Fruit fly (Drosophila melanogaster) whole organism: ENCODE data around the gene CG14696.

ENCODE experiments used
- CG8478 ChIP-seq: fragments of >200 bp; optimal IDR thresholded peaks from 2 replicates; lab custom pipeline; 2018; ENCODE audit warnings: inconsistent platforms
- Dll ChIP-seq: fragments of >200 bp; optimal IDR thresholded peaks from 2 replicates; lab custom pipeline; 2017
- EcR ChIP-seq, 2 experiments: fragments of >200 bp; optimal IDR thresholded peaks; 2 replicates each; lab custom pipeline; 2017; ENCODE audit warnings: missing biosample characterization in 2 of 2, missing genetic modification characterization in 2 of 2, missing genetic modification reagents in 2 of 2
- pan ChIP-seq: fragments of >200 bp; optimal IDR thresholded peaks from 2 replicates; lab custom pipeline; 2017
- psq ChIP-seq: fragments of >200 bp; optimal IDR thresholded peaks from 2 replicates; lab custom pipeline; 2017
- usp ChIP-seq: fragments of >200 bp; optimal IDR thresholded peaks from 2 replicates; lab custom pipeline; 2017; ENCODE audit warnings: missing biosample characterization, missing genetic modification characterization, mixed read lengths

Gene CG14696

dm6 chr3R:10878628-10879027, 6.2 kb downstream of the CG14696 start:
- TF ChIP-seq Dll (lab: Kevin White, UChicago) (no peak), pan (lab: Kevin White, UChicago) (no peak), CG8478 (lab: Kevin White, UChicago) (no peak), psq (lab: Kevin White, UChicago) (no peak), usp (no peak), EcR (GFP tag; optimal IDR thresholded peaks at IDR 0.05; lab: Kevin White, UChicago) (no peak)

DNA sequence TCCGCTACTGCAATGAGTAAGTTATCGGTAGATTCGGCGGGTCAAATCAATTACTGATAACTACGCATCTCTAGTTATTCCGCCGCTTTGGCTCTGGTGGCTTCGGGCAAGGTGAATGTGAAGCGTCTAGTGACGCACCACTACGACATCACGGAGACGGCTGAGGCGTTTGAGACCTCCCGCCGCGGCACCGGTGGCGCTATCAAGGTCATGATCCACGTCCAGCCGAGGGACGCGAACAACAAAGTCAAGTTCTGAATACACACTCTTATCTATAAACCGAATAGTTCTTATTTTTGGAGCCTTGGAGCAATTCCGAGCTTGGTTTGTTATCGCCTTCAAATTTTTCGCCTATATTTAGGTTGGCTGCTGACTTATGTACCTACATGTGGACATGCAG, 7.0 kb downstream of the CG14696 start:
- TF ChIP-seq pan (lab: Kevin White, UChicago) (no peak), EcR (GFP tag; optimal IDR thresholded peaks at IDR 0.05; lab: Kevin White, UChicago) (no peak), usp (no peak), CG8478 (lab: Kevin White, UChicago) (no peak), Dll (lab: Kevin White, UChicago) (no peak), psq (lab: Kevin White, UChicago) (no peak)

dm6 chr3R:10875515-10876434, 9.0 kb downstream of the CG14696 start, which contains the start of gene Sodh2:
Gene Sodh2, plus strand, starts transcription at chr3R:10876384.
- no peak for TF ChIP-seq usp
- TF ChIP-seq pan (lab: Kevin White, UChicago) = no peak
- no peak for TF ChIP-seq EcR (GFP tag; optimal IDR thresholded peaks at IDR 0.05; lab: Kevin White, UChicago)
- TF ChIP-seq CG8478 (lab: Kevin White, UChicago) = no peak
- no peak for TF ChIP-seq psq (lab: Kevin White, UChicago)
- no peak for TF ChIP-seq Dll (lab: Kevin White, UChicago)

dm6 chr3R:10872820-10873219, 12.0 kb downstream of the CG14696 start, which contains the start of gene CG4596:
Gene CG4596, plus strand, starts transcription at chr3R:10873038.
- TF ChIP-seq EcR (GFP tag; optimal IDR thresholded peaks at IDR 0.05; lab: Kevin White, UChicago) (no peak), CG8478 (lab: Kevin White, UChicago) (no peak), pan (lab: Kevin White, UChicago) (no peak), Dll (lab: Kevin White, UChicago) (no peak), psq (lab: Kevin White, UChicago) (no peak), usp (no peak)

dm6 chr3R:10872148-10872783, 12.5 kb downstream of the CG14696 start, which contains the start of gene Fdh:
Gene Fdh, minus strand, starts transcription at chr3R:10872381.
- no peak for TF ChIP-seq EcR (GFP tag; optimal IDR thresholded peaks at IDR 0.05; lab: Kevin White, UChicago)
- TF ChIP-seq pan (lab: Kevin White, UChicago) = no peak
- TF ChIP-seq psq (lab: Kevin White, UChicago) = no peak
- TF ChIP-seq Dll (lab: Kevin White, UChicago) = no peak
- no peak for TF ChIP-seq CG8478 (lab: Kevin White, UChicago)
- TF ChIP-seq usp = no peak

DNA sequence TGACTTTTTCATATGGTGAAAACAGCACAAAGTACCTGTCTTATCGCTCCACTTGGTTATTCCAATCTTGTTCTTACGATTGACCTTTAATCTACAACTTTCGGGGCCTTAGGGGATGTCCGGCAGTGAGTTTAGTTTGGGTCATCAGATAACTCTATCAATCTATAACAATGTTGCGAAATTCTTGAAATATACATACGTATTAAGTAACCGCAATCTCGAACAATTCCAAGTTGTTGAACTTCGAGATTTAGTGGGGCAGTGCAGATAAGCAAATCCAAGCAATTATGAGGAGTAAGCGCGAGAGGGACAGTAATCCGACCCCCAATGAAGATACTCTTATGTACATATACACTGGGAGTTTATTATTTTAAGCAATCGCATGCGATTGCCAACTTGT, 14.2 kb downstream of the CG14696 start:
- TF ChIP-seq usp (no peak), CG8478 (lab: Kevin White, UChicago) (no peak), Dll (lab: Kevin White, UChicago) (no peak), psq (lab: Kevin White, UChicago) (no peak), EcR (GFP tag; optimal IDR thresholded peaks at IDR 0.05; lab: Kevin White, UChicago) (no peak), pan (lab: Kevin White, UChicago) (no peak)

- no peak for TF ChIP-seq usp
Measured at dm6 chr3R:10868427-10868962, 16.3 kb downstream of the CG14696 start, which contains the start of the genes SelR and Tsp86D. Gene SelR, minus strand, starts transcription at chr3R:10868642. Gene Tsp86D, plus strand, starts transcription at chr3R:10868708.

DNA sequence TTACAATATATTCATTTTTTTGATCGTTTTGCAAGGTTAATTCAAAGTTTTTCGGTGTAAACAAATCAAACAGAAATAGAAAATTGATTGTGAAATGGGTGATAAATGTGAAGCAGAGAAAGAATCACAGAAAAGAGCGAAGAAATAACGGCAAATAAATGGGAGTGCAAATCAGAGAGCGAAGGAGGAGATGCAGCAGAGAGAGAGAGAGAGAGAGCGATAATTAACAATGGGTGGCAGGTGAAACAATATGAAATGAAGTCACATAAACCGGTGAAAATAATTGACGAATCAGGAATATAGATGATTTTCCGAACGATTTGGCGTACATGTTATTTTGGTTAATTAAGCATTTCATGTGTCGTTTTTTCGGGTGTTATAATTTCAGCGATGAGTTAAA, 20.8 kb downstream of the CG14696 start:
- TF ChIP-seq psq (lab: Kevin White, UChicago) (no peak), usp (no peak), pan (lab: Kevin White, UChicago) (no peak), CG8478 (lab: Kevin White, UChicago) (no peak), Dll (lab: Kevin White, UChicago) (no peak), EcR (GFP tag; optimal IDR thresholded peaks at IDR 0.05; lab: Kevin White, UChicago) (no peak)

dm6 chr3R:10863446-10863819, 21.4 kb downstream of the CG14696 start:
- no peak for TF ChIP-seq Dll (lab: Kevin White, UChicago)
- TF ChIP-seq pan (lab: Kevin White, UChicago) = no peak
- no peak for TF ChIP-seq psq (lab: Kevin White, UChicago)
- no peak for TF ChIP-seq CG8478 (lab: Kevin White, UChicago)
- TF ChIP-seq usp = no peak
- TF ChIP-seq EcR (GFP tag; optimal IDR thresholded peaks at IDR 0.05; lab: Kevin White, UChicago) = no peak

- TF ChIP-seq EcR (GFP tag; optimal IDR thresholded peaks at IDR 0.05; lab: Kevin White, UChicago) = no peak
- TF ChIP-seq pan (lab: Kevin White, UChicago) = no peak
- TF ChIP-seq usp = no peak
- no peak for TF ChIP-seq psq (lab: Kevin White, UChicago)
- TF ChIP-seq Dll (lab: Kevin White, UChicago) = no peak
- no peak for TF ChIP-seq CG8478 (lab: Kevin White, UChicago)
Measured at dm6 chr3R:10862773-10863445, 21.9 kb downstream of the CG14696 start, which contains the start of gene CG6574. Gene CG6574, minus strand, starts transcription at chr3R:10862988.

dm6 chr3R:10859713-10860112, 25.1 kb downstream of the CG14696 start, which contains the start of gene CG14694:
Gene CG14694, minus strand, starts transcription at chr3R:10859813.
- TF ChIP-seq EcR (GFP tag; optimal IDR thresholded peaks at IDR 0.05; lab: Kevin White, UChicago) (no peak), usp (no peak), Dll (lab: Kevin White, UChicago) (no peak)
